Worm (Caenorhabditis elegans) whole organism, young adult: ENCODE results near the gene Y110A2AL.7.

ENCODE experiments used
- B0261.1 ChIP-seq: sonication (generic microtip); optimal IDR thresholded peaks from 2 replicates; lab custom pipeline; 2016; ENCODE audit warnings: mild to moderate bottlenecking, missing genetic modification characterization, moderate library complexity, missing compliant biosample characterization
- chd-7 ChIP-seq: sonication (generic microtip); optimal IDR thresholded peaks from 2 replicates; lab custom pipeline; 2016; ENCODE audit warnings: mild to moderate bottlenecking, missing genetic modification characterization, moderate library complexity, missing compliant biosample characterization
- nfyb-1 ChIP-seq: fragments of 200-800 bp; sonication (Bioruptor generic); IDR thresholded peaks from 2 replicates; pipeline ENCODE4 v1.3.6; 2022; ENCODE audit warnings: missing genetic modification reagents, missing genetic modification characterization, missing compliant biosample characterization
- snpc-4 ChIP-seq, 5 experiments: fragments of 150-350 bp in 1 of 5; sonication (generic microtip) in 4 of 5; optimal IDR thresholded peaks; 2 replicates each; lab custom pipeline; 2014 to 2018; ENCODE audit warnings: missing genetic modification characterization in 5 of 5, missing biosample characterization in 3 of 5, antibody characterized with exemption in 2 of 5, mild to moderate bottlenecking in 2 of 5, missing compliant biosample characterization in 2 of 5, missing genotype in 2 of 5, moderate library complexity in 2 of 5, missing genetic modification reagents in 1 of 5

DNA sequence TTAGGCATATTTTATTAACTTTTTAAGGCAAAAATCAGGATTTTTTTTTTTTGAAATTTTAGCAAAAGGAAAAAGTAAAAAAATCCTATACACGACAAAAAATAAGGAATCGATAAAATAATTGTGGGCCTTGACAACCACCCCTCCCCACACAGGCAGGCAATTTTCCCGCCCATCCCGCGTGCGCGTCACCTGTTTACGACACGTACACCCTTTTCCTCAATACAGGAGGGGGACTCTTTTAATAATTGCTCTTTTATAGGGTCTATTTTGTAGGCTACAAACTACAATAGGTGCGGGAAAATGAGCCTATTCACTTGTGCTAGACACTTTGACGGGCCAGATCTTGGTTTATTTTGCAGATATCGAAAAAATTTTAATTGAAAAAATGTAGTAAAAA is 10.4 kb downstream of the Y110A2AL.7 start:
- no peak for TF ChIP-seq nfyb-1 (GFP tag; lab: Robert Waterston, UW)
- no peak for TF ChIP-seq B0261.1 (tag; lab: Kevin White, UChicago)
- no peak for TF ChIP-seq snpc-4 (GFP tag; optimal IDR thresholded peaks at IDR 0.05; lab: Kevin White, UChicago)
- TF ChIP-seq snpc-4 (tag; optimal IDR thresholded peaks at IDR 0.05; lab: Kevin White, UChicago): no peak
- TF ChIP-seq chd-7 (tag; lab: Kevin White, UChicago): no peak
